Worm (Caenorhabditis elegans) whole organism, young adult: ENCODE measurements around the gene C08E8.6.

ENCODE experiments used
- F23B12.7 ChIP-seq: sonication (generic microtip); optimal IDR thresholded peaks from 2 replicates; lab custom pipeline; 2017; ENCODE audit warnings: missing genetic modification characterization, mild to moderate bottlenecking, missing compliant biosample characterization, antibody characterized with exemption, moderate library complexity; ENCODE audit not compliant: insufficient read depth
- ceh-91 ChIP-seq: fragments of 200-800 bp; sonication (Bioruptor generic); IDR thresholded peaks from 2 replicates; pipeline ENCODE4 v1.3.6; 2022; ENCODE audit warnings: missing genetic modification reagents, missing genetic modification characterization, missing compliant biosample characterization
- lir-1 ChIP-seq: fragments of 200-800 bp; sonication (Bioruptor generic); conservative IDR thresholded peaks from 2 replicates; pipeline ENCODE4 v1.3.6; 2022; ENCODE audit warnings: missing genetic modification reagents, missing genetic modification characterization, missing compliant biosample characterization
- mcd-1 ChIP-seq: fragments of 200-800 bp; sonication (Bioruptor generic); IDR thresholded peaks from 2 replicates; pipeline ENCODE4 v1.3.6; 2022; ENCODE audit warnings: missing genetic modification reagents, missing genetic modification characterization, missing compliant biosample characterization
- nhr-90 ChIP-seq: sonication (generic microtip); optimal IDR thresholded peaks from 2 replicates; lab custom pipeline; 2016; ENCODE audit warnings: missing genotype, mild to moderate bottlenecking, missing genetic modification characterization, missing compliant biosample characterization
- tbx-9 ChIP-seq: sonication (generic microtip); optimal IDR thresholded peaks from 2 replicates; lab custom pipeline; 2016; ENCODE audit warnings: borderline replicate concordance, missing genetic modification characterization, inconsistent platforms, missing compliant biosample characterization

DNA sequence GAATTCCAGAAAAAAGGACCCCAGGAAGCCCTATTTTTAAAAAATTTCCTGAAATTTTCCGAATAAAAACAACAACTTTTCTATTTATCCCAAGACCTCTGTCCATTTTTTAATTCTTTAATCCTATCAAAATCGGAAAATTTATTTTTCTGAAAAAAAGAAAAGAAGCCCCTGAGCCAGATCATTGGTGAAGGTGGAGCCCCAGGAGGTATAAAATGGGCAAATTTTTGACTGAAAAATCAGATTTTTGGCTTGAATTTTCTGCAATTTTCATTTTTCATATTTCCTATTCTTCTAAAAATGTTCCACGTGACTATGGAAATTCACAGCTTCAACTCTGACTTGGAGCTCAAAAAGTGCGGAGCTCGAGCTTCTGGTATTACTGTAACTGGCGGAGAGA lies 10.6 kb upstream of the C08E8.6 start, which contains the start of gene Y51A2B.8:
- TF ChIP-seq F23B12.7 (tag; lab: Kevin White, UChicago) = no peak
- TF ChIP-seq lir-1 (GFP tag; lab: Robert Waterston, UW) = no peak
- TF ChIP-seq mcd-1 = no peak
- TF ChIP-seq tbx-9 (tag; lab: Kevin White, UChicago) = no peak
- TF ChIP-seq nhr-90 (tag; lab: Kevin White, UChicago) = no peak
- TF ChIP-seq ceh-91 (GFP tag; lab: Robert Waterston, UW) = no peak
